Fruit fly (Drosophila melanogaster) whole organism, embryonic: ENCODE results near the gene Spn27A.
A peak's percentile ranks its signal among the peaks of the same experiment; 100 is the strongest.

Experiments used
- Ada2b ChIP-seq: fragments of 200-800 bp; sonication (Bioruptor generic); IDR thresholded peaks from 2 replicates; pipeline ENCODE4 v1.3.6; 2022; ENCODE audit warnings: missing biosample characterization, missing genetic modification characterization
- CG11696 ChIP-seq: fragments of 200-800 bp; sonication (Bioruptor generic); IDR thresholded peaks from 2 replicates; pipeline ENCODE4 v1.3.6; 2022; ENCODE audit warnings: missing biosample characterization, missing genetic modification characterization
- CG15269 ChIP-seq: fragments of 200-800 bp; sonication (Bioruptor generic); optimal IDR thresholded peaks from 2 replicates; lab custom pipeline; 2018; ENCODE audit warnings: missing biosample characterization, mild to moderate bottlenecking, missing genetic modification characterization, moderate library complexity
- CG15601 ChIP-seq: fragments of 200-800 bp; sonication (Bioruptor generic); optimal IDR thresholded peaks from 3 replicates; lab custom pipeline; 2019; ENCODE audit warnings: missing biosample characterization, mild to moderate bottlenecking, missing genetic modification characterization, moderate library complexity
- CG18764 ChIP-seq: fragments of 200-800 bp; sonication (Bioruptor generic); optimal IDR thresholded peaks from 3 replicates; lab custom pipeline; 2016; ENCODE audit warnings: missing biosample characterization, missing genetic modification characterization
- CG2120 ChIP-seq: fragments of 200-800 bp; sonication (Bioruptor generic); optimal IDR thresholded peaks from 3 replicates; lab custom pipeline; 2016; ENCODE audit warnings: missing biosample characterization, missing genetic modification characterization
- CG2889 ChIP-seq: fragments of 200-800 bp; sonication (Bioruptor generic); IDR thresholded peaks from 3 replicates; pipeline ENCODE4 v1.3.6; 2022; ENCODE audit warnings: missing biosample characterization, missing genetic modification characterization
- CG34376 ChIP-seq: fragments of 200-800 bp; sonication (Bioruptor generic); optimal IDR thresholded peaks from 2 replicates; lab custom pipeline; 2018; ENCODE audit warnings: missing biosample characterization, mild to moderate bottlenecking, missing genetic modification characterization
- CG34422 ChIP-seq: fragments of 200-800 bp; sonication (Bioruptor generic); IDR thresholded peaks from 3 replicates; pipeline ENCODE4 v1.3.6; 2022; ENCODE audit warnings: missing biosample characterization, missing genetic modification characterization
- CG3847 ChIP-seq: fragments of 200-800 bp; sonication (Bioruptor generic); IDR thresholded peaks from 2 replicates; pipeline ENCODE4 v1.3.6; 2022; ENCODE audit warnings: missing biosample characterization, missing genetic modification characterization
- CG6654 ChIP-seq: fragments of 200-800 bp; sonication (Bioruptor generic); optimal IDR thresholded peaks from 2 replicates; lab custom pipeline; 2017; ENCODE audit warnings: missing biosample characterization, mild to moderate bottlenecking, missing genetic modification characterization
- CG7556 ChIP-seq: fragments of 200-800 bp; sonication (Bioruptor generic); optimal IDR thresholded peaks from 2 replicates; lab custom pipeline; 2017; ENCODE audit warnings: missing biosample characterization, mild to moderate bottlenecking, missing genetic modification characterization
- CG7839 ChIP-seq: fragments of 200-800 bp; sonication (Bioruptor generic); optimal IDR thresholded peaks from 3 replicates; lab custom pipeline; 2018; ENCODE audit warnings: missing biosample characterization, mild to moderate bottlenecking, missing genetic modification characterization, moderate library complexity
- CG9437 ChIP-seq: fragments of 200-800 bp; sonication (Bioruptor generic); optimal IDR thresholded peaks from 2 replicates; lab custom pipeline; 2018; ENCODE audit warnings: missing biosample characterization, mild to moderate bottlenecking, missing genetic modification characterization
- CG9932 ChIP-seq: fragments of 200-800 bp; sonication (Bioruptor generic); IDR thresholded peaks from 2 replicates; pipeline ENCODE4 v1.3.6; 2022; ENCODE audit warnings: missing biosample characterization, missing genetic modification characterization
- E2f2 ChIP-seq: fragments of 200-800 bp; sonication (Bioruptor generic); IDR thresholded peaks from 2 replicates; pipeline ENCODE4 v1.3.6; 2022; ENCODE audit warnings: missing biosample characterization, missing genetic modification characterization
- Hand ChIP-seq: fragments of 200-800 bp; sonication (Bioruptor generic); optimal IDR thresholded peaks from 2 replicates; lab custom pipeline; 2017; ENCODE audit warnings: mild to moderate bottlenecking, missing biosample characterization, missing genetic modification reagents, missing genetic modification characterization
- Hr51 ChIP-seq, 2 experiments: fragments of 200-800 bp; sonication (Bioruptor generic); optimal IDR thresholded peaks; 2 replicates in 1 of 2; 3 replicates in 1 of 2; lab custom pipeline; 2016 to 2018; ENCODE audit warnings: missing biosample characterization in 2 of 2, missing genetic modification characterization in 2 of 2, mild to moderate bottlenecking in 1 of 2, moderate library complexity in 1 of 2
- Kr ChIP-seq: fragments of 200-800 bp; sonication (Bioruptor generic); optimal IDR thresholded peaks from 2 replicates; lab custom pipeline; 2017; ENCODE audit warnings: missing biosample characterization, mild to moderate bottlenecking, missing genetic modification characterization
- Lpt ChIP-seq: fragments of >200 bp; optimal IDR thresholded peaks from 2 replicates; lab custom pipeline; 2018; ENCODE audit warnings: missing biosample characterization, missing genetic modification characterization
- Myb ChIP-seq: fragments of 200-800 bp; sonication (Bioruptor generic); optimal IDR thresholded peaks from 2 replicates; lab custom pipeline; 2016; ENCODE audit warnings: missing biosample characterization, missing genetic modification characterization
- NC2α ChIP-seq: fragments of 200-800 bp; sonication (Bioruptor generic); optimal IDR thresholded peaks from 2 replicates; lab custom pipeline; 2016; ENCODE audit warnings: missing biosample characterization, missing genetic modification characterization
- NfI ChIP-seq: fragments of 200-800 bp; sonication (Bioruptor generic); optimal IDR thresholded peaks from 3 replicates; lab custom pipeline; 2018; ENCODE audit warnings: missing biosample characterization, mild to moderate bottlenecking, missing genetic modification characterization, moderate library complexity
- PHDP ChIP-seq: fragments of 200-800 bp; sonication (Bioruptor generic); optimal IDR thresholded peaks from 3 replicates; lab custom pipeline; 2018; ENCODE audit warnings: missing biosample characterization, mild to moderate bottlenecking, missing genetic modification characterization, moderate library complexity
- Rx ChIP-seq: fragments of 200-800 bp; sonication (Bioruptor generic); IDR thresholded peaks from 2 replicates; pipeline ENCODE4 v1.3.6; 2022; ENCODE audit warnings: missing biosample characterization, missing genetic modification characterization
- Taf1 ChIP-seq: fragments of 200-800 bp; sonication (Bioruptor generic); IDR thresholded peaks from 2 replicates; pipeline ENCODE4 v1.3.6; 2022; ENCODE audit warnings: missing biosample characterization, missing genetic modification characterization
- Xbp1 ChIP-seq: fragments of 200-800 bp; sonication (Bioruptor generic); optimal IDR thresholded peaks from 3 replicates; lab custom pipeline; 2016; ENCODE audit warnings: missing biosample characterization, mild to moderate bottlenecking, missing genetic modification characterization
- ac ChIP-seq: fragments of 200-800 bp; sonication (Bioruptor generic); optimal IDR thresholded peaks from 3 replicates; lab custom pipeline; 2017; ENCODE audit warnings: missing biosample characterization, mild to moderate bottlenecking, missing genetic modification characterization
- ase ChIP-seq: fragments of 200-800 bp; sonication (Bioruptor generic); IDR thresholded peaks from 3 replicates; pipeline ENCODE4 v1.3.6; 2022; ENCODE audit warnings: missing biosample characterization, missing genetic modification characterization
- bowl ChIP-seq: fragments of 200-800 bp; sonication (Bioruptor generic); IDR thresholded peaks from 2 replicates; pipeline ENCODE4 v1.3.6; 2022; ENCODE audit warnings: missing biosample characterization, missing genetic modification characterization
- br ChIP-seq: fragments of >200 bp; optimal IDR thresholded peaks from 2 replicates; lab custom pipeline; 2017
- cas ChIP-seq: fragments of 200-800 bp; sonication (Bioruptor generic); IDR thresholded peaks from 2 replicates; pipeline ENCODE4 v1.3.6; 2022; ENCODE audit warnings: missing biosample characterization, missing genetic modification characterization
- croc ChIP-seq: fragments of 200-800 bp; sonication (Bioruptor generic); conservative IDR thresholded peaks from 3 replicates; pipeline ENCODE4 v1.3.6; 2022; ENCODE audit warnings: missing biosample characterization, missing genetic modification characterization
- crp ChIP-seq, 2 experiments: fragments of 200-800 bp; sonication (Bioruptor generic); optimal IDR thresholded peaks; 2 replicates in 1 of 2; 3 replicates in 1 of 2; lab custom pipeline; 2017; ENCODE audit warnings: missing biosample characterization in 2 of 2, missing genetic modification characterization in 2 of 2, mild to moderate bottlenecking in 1 of 2, moderate library complexity in 1 of 2
- dan ChIP-seq: fragments of 200-800 bp; sonication (Bioruptor generic); IDR thresholded peaks from 2 replicates; pipeline ENCODE4 v1.3.6; 2022; ENCODE audit warnings: missing biosample characterization, missing genetic modification characterization
- dmrt99B ChIP-seq: fragments of 200-800 bp; sonication (Bioruptor generic); optimal IDR thresholded peaks from 2 replicates; lab custom pipeline; 2018; ENCODE audit warnings: missing biosample characterization, mild to moderate bottlenecking, missing genetic modification characterization, moderate library complexity
- ewg ChIP-seq: fragments of 200-800 bp; sonication (Bioruptor generic); optimal IDR thresholded peaks from 3 replicates; lab custom pipeline; 2017; ENCODE audit warnings: mild to moderate bottlenecking, missing biosample characterization, missing genetic modification reagents, missing genetic modification characterization
- fd64A ChIP-seq: fragments of 200-800 bp; sonication (Bioruptor generic); optimal IDR thresholded peaks from 3 replicates; lab custom pipeline; 2018; ENCODE audit warnings: missing biosample characterization, mild to moderate bottlenecking, missing genetic modification characterization
- jumu ChIP-seq: fragments of 200-800 bp; sonication (Bioruptor generic); optimal IDR thresholded peaks from 3 replicates; lab custom pipeline; 2016; ENCODE audit warnings: missing biosample characterization, missing genetic modification characterization
- nerfin-1 ChIP-seq: fragments of 200-800 bp; sonication (Bioruptor generic); optimal IDR thresholded peaks from 3 replicates; lab custom pipeline; 2019; ENCODE audit warnings: missing biosample characterization, mild to moderate bottlenecking, missing genetic modification characterization, moderate library complexity
- phol ChIP-seq: fragments of 200-800 bp; sonication (Bioruptor generic); optimal IDR thresholded peaks from 3 replicates; lab custom pipeline; 2018; ENCODE audit warnings: missing biosample characterization, mild to moderate bottlenecking, missing genetic modification characterization, moderate library complexity
- repo ChIP-seq: fragments of 200-800 bp; sonication (Bioruptor generic); optimal IDR thresholded peaks from 2 replicates; lab custom pipeline; 2016; ENCODE audit warnings: missing biosample characterization, missing genetic modification characterization
- sim ChIP-seq: fragments of 200-800 bp; sonication (Bioruptor generic); IDR thresholded peaks from 2 replicates; pipeline ENCODE4 v1.3.6; 2022; ENCODE audit warnings: missing biosample characterization, missing genetic modification characterization
- sisA ChIP-seq: fragments of 200-800 bp; sonication (Bioruptor generic); IDR thresholded peaks from 2 replicates; pipeline ENCODE4 v1.3.6; 2022; ENCODE audit warnings: missing biosample characterization, missing genetic modification characterization
- tio ChIP-seq: fragments of 200-800 bp; sonication (Bioruptor generic); optimal IDR thresholded peaks from 2 replicates; lab custom pipeline; 2017; ENCODE audit warnings: missing biosample characterization, missing genetic modification characterization, inconsistent platforms
- ttk ChIP-seq: fragments of 200-800 bp; sonication (Bioruptor generic); IDR thresholded peaks from 2 replicates; pipeline ENCODE4 v2.1.2; 2022; ENCODE audit warnings: missing biosample characterization, missing genetic modification characterization
- twi ChIP-seq: fragments of 200-800 bp; optimal IDR thresholded peaks from 2 replicates; lab custom pipeline; 2019; ENCODE audit warnings: missing biosample characterization, mild to moderate bottlenecking, missing genetic modification characterization, moderate library complexity
- usp ChIP-seq: fragments of >200 bp; optimal IDR thresholded peaks from 2 replicates; lab custom pipeline; 2017; ENCODE audit warnings: missing biosample characterization, missing genetic modification characterization
- wor ChIP-seq: fragments of 200-800 bp; sonication (Bioruptor generic); IDR thresholded peaks from 2 replicates; pipeline ENCODE4 v1.3.6; 2022; ENCODE audit warnings: missing biosample characterization, missing genetic modification characterization
- zen ChIP-seq: fragments of 200-800 bp; sonication (Bioruptor generic); optimal IDR thresholded peaks from 3 replicates; lab custom pipeline; 2018; ENCODE audit warnings: missing biosample characterization, mild to moderate bottlenecking, missing genetic modification characterization, moderate library complexity

Gene Spn27A

dm6 chr2L:6673211-6674012 is at the start of gene Spn27A (continued):
- peak; percentile 42 for TF ChIP-seq twi (tag; lab: Kevin White, UChicago)
- TF ChIP-seq CG15601 = peak; percentile 62
- peak; percentile 61 for TF ChIP-seq NfI
- TF ChIP-seq fd64A (GFP tag; lab: Kevin White, UChicago) = no peak
- TF ChIP-seq CG3847 = peak; percentile 41
- TF ChIP-seq ewg (GFP tag; lab: Kevin White, UChicago) = peak; percentile 33
- TF ChIP-seq ase = no peak
- peak; percentile 58 for TF ChIP-seq tio (GFP tag; lab: Kevin White, UChicago)
- TF ChIP-seq CG15269 (tag; lab: Kevin White, UChicago) = peak; percentile 79
- TF ChIP-seq bowl (GFP tag; lab: Robert Waterston, UW) = no peak
- TF ChIP-seq phol = peak; percentile 78
- TF ChIP-seq ttk = no peak
- peak; percentile 1 for TF ChIP-seq repo
- TF ChIP-seq CG9932 (GFP tag; lab: Robert Waterston, UW) = peak; percentile 42; the same call in 1 of the 2 replicates
- TF ChIP-seq crp (GFP tag; optimal IDR thresholded peaks at IDR 0.05; lab: Kevin White, UChicago) = peak; percentile 88 to 97
- TF ChIP-seq CG2889 (GFP tag; lab: Robert Waterston, UW) = no peak
- TF ChIP-seq NC2α (GFP tag; lab: Kevin White, UChicago) = peak; percentile 51
- no peak for TF ChIP-seq Hand (GFP tag; lab: Kevin White, UChicago)
- peak; percentile 56 for TF ChIP-seq CG9437 (GFP tag; lab: Kevin White, UChicago)
- TF ChIP-seq zen (tag; lab: Kevin White, UChicago) = peak; percentile 50
- peak; percentile 82 for TF ChIP-seq E2f2 (GFP tag; lab: Robert Waterston, UW)
- peak; percentile 37 for TF ChIP-seq PHDP
- no peak for TF ChIP-seq usp (GFP tag; lab: Kevin White, UChicago)
- no peak for TF ChIP-seq croc (GFP tag; lab: Robert Waterston, UW)
- peak; percentile 31 for TF ChIP-seq jumu (GFP tag; lab: Kevin White, UChicago)
- TF ChIP-seq br = no peak
- TF ChIP-seq CG34376 (GFP tag; lab: Kevin White, UChicago) = peak; percentile 29
- no peak for TF ChIP-seq dan (GFP tag; lab: Robert Waterston, UW)
- no peak for TF ChIP-seq CG7839
- TF ChIP-seq Lpt = no peak
- TF ChIP-seq Xbp1 (GFP tag; lab: Kevin White, UChicago) = peak; percentile 64
- peak; percentile 35 for TF ChIP-seq CG18764 (GFP tag; lab: Kevin White, UChicago)
- TF ChIP-seq Kr (GFP tag; lab: Kevin White, UChicago) = no peak
- peak; percentile 2 for TF ChIP-seq CG6654 (GFP tag; lab: Kevin White, UChicago)
- TF ChIP-seq CG2120 = peak; percentile 76
- TF ChIP-seq sisA (GFP tag; lab: Robert Waterston, UW) = peak; percentile 28; the same call in 1 of the 2 replicates
- no peak for TF ChIP-seq dmrt99B (tag; lab: Kevin White, UChicago)
- peak; percentile 68 for TF ChIP-seq CG7556 (GFP tag; lab: Kevin White, UChicago)
- TF ChIP-seq cas (GFP tag; lab: Robert Waterston, UW) = no peak
- TF ChIP-seq Taf1 (GFP tag; lab: Robert Waterston, UW) = no peak
- peak; percentile 46 for TF ChIP-seq Ada2b (GFP tag; lab: Robert Waterston, UW)
- no peak; the same call in 1 of the 2 replicates for TF ChIP-seq wor
- peak; percentile 28; the same call in 1 of the 2 replicates for TF ChIP-seq sim (GFP tag; lab: Robert Waterston, UW)
- TF ChIP-seq Hr51 (GFP tag; optimal IDR thresholded peaks at IDR 0.05; lab: Kevin White, UChicago) = peak in 1 of 2 experiments; percentile 30
- no peak for TF ChIP-seq ac
- TF ChIP-seq Rx (GFP tag; lab: Robert Waterston, UW) = no peak
- TF ChIP-seq CG34422 = no peak
- peak; percentile 76 for TF ChIP-seq nerfin-1 (tag; lab: Kevin White, UChicago)
- TF ChIP-seq CG11696 (GFP tag; lab: Robert Waterston, UW) = no peak
- peak; percentile 79 for TF ChIP-seq Myb (GFP tag; lab: Kevin White, UChicago)
